Fruit fly (Drosophila melanogaster) whole organism, embryonic: ENCODE measurements around the gene Pp1-13C.
A peak's percentile ranks its signal among the peaks of the same experiment; 100 is the strongest.

ENCODE experiments used
- Blimp-1 ChIP-seq: fragments of 200-800 bp; sonication (Bioruptor generic); optimal IDR thresholded peaks from 3 replicates; lab custom pipeline; 2018; ENCODE audit warnings: missing biosample characterization, missing genetic modification characterization, mild to moderate bottlenecking, moderate library complexity, missing genetic modification reagents
- BtbVII ChIP-seq: fragments of 200-800 bp; sonication (Bioruptor generic); optimal IDR thresholded peaks from 3 replicates; lab custom pipeline; 2017; ENCODE audit warnings: missing biosample characterization, mild to moderate bottlenecking, missing genetic modification characterization
- CG11085 ChIP-seq: fragments of 200-800 bp; sonication (Bioruptor generic); IDR thresholded peaks from 2 replicates; pipeline ENCODE4 v1.3.6; 2022; ENCODE audit warnings: missing biosample characterization, missing genetic modification characterization
- CG11504 ChIP-seq: fragments of 200-800 bp; sonication (Bioruptor generic); optimal IDR thresholded peaks from 3 replicates; lab custom pipeline; 2019; ENCODE audit warnings: missing biosample characterization, mild to moderate bottlenecking, missing genetic modification characterization, moderate library complexity
- CG11695 ChIP-seq: fragments of 200-800 bp; sonication (Bioruptor generic); IDR thresholded peaks from 3 replicates; pipeline ENCODE4 v1.3.6; 2022; ENCODE audit warnings: missing biosample characterization, missing genetic modification characterization
- CG11696 ChIP-seq: fragments of 200-800 bp; sonication (Bioruptor generic); IDR thresholded peaks from 2 replicates; pipeline ENCODE4 v1.3.6; 2022; ENCODE audit warnings: missing biosample characterization, missing genetic modification characterization
- CG12071 ChIP-seq: fragments of 200-800 bp; sonication (Bioruptor generic); optimal IDR thresholded peaks from 3 replicates; lab custom pipeline; 2018; ENCODE audit warnings: missing biosample characterization, mild to moderate bottlenecking, missing genetic modification characterization
- CG12155 ChIP-seq: fragments of 200-800 bp; sonication (Bioruptor generic); optimal IDR thresholded peaks from 3 replicates; lab custom pipeline; 2016; ENCODE audit warnings: missing biosample characterization, missing genetic modification characterization
- CG1233 ChIP-seq: fragments of 200-800 bp; sonication (Bioruptor generic); optimal IDR thresholded peaks from 4 replicates; lab custom pipeline; 2018; ENCODE audit warnings: missing biosample characterization, mild to moderate bottlenecking, missing genetic modification characterization
- CG12744 ChIP-seq: fragments of 200-800 bp; sonication (Bioruptor generic); optimal IDR thresholded peaks from 2 replicates; lab custom pipeline; 2016; ENCODE audit warnings: missing biosample characterization, missing genetic modification characterization
- CG14710 ChIP-seq: fragments of 200-800 bp; sonication (Bioruptor generic); optimal IDR thresholded peaks from 3 replicates; lab custom pipeline; 2019; ENCODE audit warnings: missing biosample characterization, mild to moderate bottlenecking, missing genetic modification characterization, moderate library complexity
- CG15696 ChIP-seq: fragments of 200-800 bp; sonication (Bioruptor generic); optimal IDR thresholded peaks from 2 replicates; lab custom pipeline; 2019; ENCODE audit warnings: missing biosample characterization, mild to moderate bottlenecking, missing genetic modification characterization, moderate library complexity
- CG17328 ChIP-seq: fragments of 200-800 bp; sonication (Bioruptor generic); IDR thresholded peaks from 2 replicates; pipeline ENCODE4 v1.3.6; 2022; ENCODE audit warnings: missing biosample characterization, missing genetic modification characterization
- CG1832 ChIP-seq: fragments of 200-800 bp; sonication (Bioruptor generic); optimal IDR thresholded peaks from 2 replicates; lab custom pipeline; 2017; ENCODE audit warnings: missing biosample characterization, mild to moderate bottlenecking, missing genetic modification characterization, inconsistent platforms
- CG2116 ChIP-seq: fragments of 200-800 bp; sonication (Bioruptor generic); optimal IDR thresholded peaks from 3 replicates; lab custom pipeline; 2018; ENCODE audit warnings: missing biosample characterization, mild to moderate bottlenecking, missing genetic modification characterization
- CG3847 ChIP-seq: fragments of 200-800 bp; sonication (Bioruptor generic); IDR thresholded peaks from 2 replicates; pipeline ENCODE4 v1.3.6; 2022; ENCODE audit warnings: missing biosample characterization, missing genetic modification characterization
- CG4328 ChIP-seq: fragments of 200-800 bp; sonication (Bioruptor generic); optimal IDR thresholded peaks from 3 replicates; lab custom pipeline; 2017; ENCODE audit warnings: missing biosample characterization, missing genetic modification reagents, missing genetic modification characterization
- CG5953 ChIP-seq: fragments of 200-800 bp; sonication (Bioruptor generic); IDR thresholded peaks from 2 replicates; pipeline ENCODE4 v1.3.6; 2022; ENCODE audit warnings: missing biosample characterization, missing genetic modification characterization
- CG6654 ChIP-seq: fragments of 200-800 bp; sonication (Bioruptor generic); optimal IDR thresholded peaks from 2 replicates; lab custom pipeline; 2017; ENCODE audit warnings: missing biosample characterization, mild to moderate bottlenecking, missing genetic modification characterization
- CG6683 ChIP-seq: fragments of 200-800 bp; sonication (Bioruptor generic); optimal IDR thresholded peaks from 2 replicates; lab custom pipeline; 2017; ENCODE audit warnings: missing biosample characterization, mild to moderate bottlenecking, missing genetic modification characterization, missing genetic modification reagents
- CG6854 ChIP-seq: fragments of 200-800 bp; sonication (Bioruptor generic); optimal IDR thresholded peaks from 3 replicates; lab custom pipeline; 2017; ENCODE audit warnings: missing biosample characterization, mild to moderate bottlenecking, missing genetic modification characterization
- CG7987 ChIP-seq: fragments of 200-800 bp; sonication (Bioruptor generic); optimal IDR thresholded peaks from 2 replicates; lab custom pipeline; 2018; ENCODE audit warnings: missing biosample characterization, mild to moderate bottlenecking, missing genetic modification characterization, moderate library complexity
- HLH4C ChIP-seq: fragments of 200-800 bp; sonication (Bioruptor generic); IDR thresholded peaks from 3 replicates; pipeline ENCODE4 v1.3.6; 2022; ENCODE audit warnings: missing biosample characterization, missing genetic modification characterization; ENCODE audit not compliant: partially characterized antibody
- HmgZ ChIP-seq: fragments of 200-800 bp; sonication (Bioruptor generic); optimal IDR thresholded peaks from 2 replicates; lab custom pipeline; 2018; ENCODE audit warnings: missing biosample characterization, mild to moderate bottlenecking, missing genetic modification characterization
- Hr3 ChIP-seq: fragments of 200-800 bp; sonication (Bioruptor generic); optimal IDR thresholded peaks from 3 replicates; lab custom pipeline; 2016; ENCODE audit warnings: missing biosample characterization, missing genetic modification characterization
- Med ChIP-seq: fragments of 200-800 bp; sonication (Bioruptor generic); peaks from one replicate; lab custom pipeline; 2016; ENCODE audit warnings: missing biosample characterization, missing genetic modification characterization, mild to moderate bottlenecking, inconsistent platforms, moderate library complexity
- Neu2 ChIP-seq: fragments of 200-800 bp; sonication (Bioruptor generic); optimal IDR thresholded peaks from 3 replicates; lab custom pipeline; 2016; ENCODE audit warnings: missing biosample characterization, missing genetic modification characterization, borderline replicate concordance
- Nf-YC ChIP-seq: fragments of 200-800 bp; optimal IDR thresholded peaks from 3 replicates; lab custom pipeline; 2019; ENCODE audit warnings: missing biosample characterization, mild to moderate bottlenecking, missing genetic modification characterization, moderate library complexity
- Sox100B ChIP-seq: fragments of 200-800 bp; sonication (Bioruptor generic); optimal IDR thresholded peaks from 3 replicates; lab custom pipeline; 2018; ENCODE audit warnings: missing biosample characterization, mild to moderate bottlenecking, missing genetic modification characterization
- Sox102F ChIP-seq: fragments of 200-800 bp; sonication (Bioruptor generic); optimal IDR thresholded peaks from 2 replicates; lab custom pipeline; 2018; ENCODE audit warnings: missing biosample characterization, mild to moderate bottlenecking, missing genetic modification characterization, moderate library complexity
- TFAM ChIP-seq: fragments of 200-800 bp; sonication (Bioruptor generic); optimal IDR thresholded peaks from 2 replicates; lab custom pipeline; 2017; ENCODE audit warnings: missing biosample characterization, missing genetic modification characterization, inconsistent platforms
- ato ChIP-seq: fragments of 200-800 bp; sonication (Bioruptor generic); IDR thresholded peaks from 2 replicates; pipeline ENCODE4 v1.3.6; 2022; ENCODE audit warnings: missing biosample characterization, missing genetic modification characterization; ENCODE audit not compliant: partially characterized antibody
- corto ChIP-seq: fragments of 200-800 bp; sonication (Bioruptor generic); optimal IDR thresholded peaks from 2 replicates; lab custom pipeline; 2016; ENCODE audit warnings: missing biosample characterization, mild to moderate bottlenecking, missing genetic modification characterization, moderate library complexity
- dimm ChIP-seq: fragments of 200-800 bp; sonication (Bioruptor generic); IDR thresholded peaks from 2 replicates; pipeline ENCODE4 v1.3.6; 2022; ENCODE audit warnings: missing biosample characterization, missing genetic modification characterization
- dysf ChIP-seq: fragments of 200-800 bp; sonication (Bioruptor generic); IDR thresholded peaks from 3 replicates; pipeline ENCODE4 v1.3.6; 2022; ENCODE audit warnings: missing biosample characterization, missing genetic modification characterization
- ham ChIP-seq: fragments of 200-800 bp; sonication (Bioruptor generic); IDR thresholded peaks from 2 replicates; pipeline ENCODE4 v1.3.6; 2022; ENCODE audit warnings: missing biosample characterization, missing genetic modification characterization
- hb ChIP-seq: fragments of 200-800 bp; sonication (Bioruptor generic); IDR thresholded peaks from 3 replicates; pipeline ENCODE4 v1.3.6; 2022; ENCODE audit warnings: missing biosample characterization, missing genetic modification characterization; ENCODE audit not compliant: partially characterized antibody
- hkb ChIP-seq, 2 experiments: fragments of 200-800 bp in 1 of 2; fragments of >200 bp in 1 of 2; sonication (Bioruptor generic) in 1 of 2; IDR thresholded peaks in 1 of 2; optimal IDR thresholded peaks in 1 of 2; 2 replicates each; pipeline versions ENCODE4 v1.3.6 to Lab custom; 2017 to 2022; ENCODE audit warnings: missing biosample characterization in 1 of 2, missing genetic modification characterization in 1 of 2
- jing ChIP-seq: fragments of 200-800 bp; sonication (Bioruptor generic); optimal IDR thresholded peaks from 2 replicates; lab custom pipeline; 2018; ENCODE audit warnings: missing biosample characterization, mild to moderate bottlenecking, missing genetic modification characterization
- kni ChIP-seq: fragments of 200-800 bp; sonication (Bioruptor generic); optimal IDR thresholded peaks from 3 replicates; lab custom pipeline; 2017; ENCODE audit warnings: mild to moderate bottlenecking, missing biosample characterization, missing genetic modification reagents, missing genetic modification characterization
- nom ChIP-seq: fragments of 200-800 bp; sonication (Bioruptor generic); optimal IDR thresholded peaks from 2 replicates; lab custom pipeline; 2017; ENCODE audit warnings: missing biosample characterization, missing genetic modification characterization, mild to moderate bottlenecking, moderate library complexity, missing genetic modification reagents
- phol ChIP-seq: fragments of 200-800 bp; sonication (Bioruptor generic); optimal IDR thresholded peaks from 3 replicates; lab custom pipeline; 2018; ENCODE audit warnings: missing biosample characterization, mild to moderate bottlenecking, missing genetic modification characterization, moderate library complexity
- pros ChIP-seq: fragments of 200-800 bp; sonication (Bioruptor generic); optimal IDR thresholded peaks from 3 replicates; lab custom pipeline; 2019; ENCODE audit warnings: missing biosample characterization, mild to moderate bottlenecking, missing genetic modification characterization, moderate library complexity
- sc ChIP-seq, 3 experiments: fragments of >200 bp in 2 of 3; fragments of 200-800 bp in 1 of 3; sonication (Bioruptor generic) in 1 of 3; optimal IDR thresholded peaks; 2 replicates in 2 of 3; 3 replicates in 1 of 3; lab custom pipeline; 2017; ENCODE audit warnings: mild to moderate bottlenecking in 1 of 3, missing biosample characterization in 1 of 3, missing genetic modification characterization in 1 of 3, missing genetic modification reagents in 1 of 3
- sr ChIP-seq: fragments of 200-800 bp; sonication (Bioruptor generic); IDR thresholded peaks from 3 replicates; pipeline ENCODE4 v1.3.6; 2022; ENCODE audit warnings: missing biosample characterization, missing genetic modification characterization
- tap ChIP-seq: fragments of 200-800 bp; optimal IDR thresholded peaks from 3 replicates; lab custom pipeline; 2019; ENCODE audit warnings: missing biosample characterization, mild to moderate bottlenecking, missing genetic modification characterization, moderate library complexity
- zfh2 ChIP-seq: fragments of 200-800 bp; sonication (Bioruptor generic); optimal IDR thresholded peaks from 2 replicates; lab custom pipeline; 2016; ENCODE audit warnings: missing biosample characterization, missing genetic modification characterization

The Pp1-13C gene

dm6 chrX:15323302-15323880 lies 37.5 kb downstream of the Pp1-13C start (continued):
- TF ChIP-seq nom (GFP tag; lab: Kevin White, UChicago) = peak; percentile 72
- TF ChIP-seq HLH4C (GFP tag; lab: Robert Waterston, UW) = peak; percentile 44; the same call in 1 of the 3 replicates
- TF ChIP-seq Nf-YC (tag; lab: Kevin White, UChicago) = peak; percentile 68
- TF ChIP-seq CG6683 (GFP tag; lab: Kevin White, UChicago) = peak; percentile 70
- peak; percentile 72 for TF ChIP-seq CG1233 (GFP tag; lab: Kevin White, UChicago)
- no peak for TF ChIP-seq corto (GFP tag; lab: Kevin White, UChicago)
- peak; percentile 72 for TF ChIP-seq Sox102F
- TF ChIP-seq CG6654 (GFP tag; lab: Kevin White, UChicago) = peak; percentile 23
- TF ChIP-seq jing = no peak
- TF ChIP-seq CG3847 (GFP tag; lab: Robert Waterston, UW) = peak; percentile 79
- no peak for TF ChIP-seq TFAM (GFP tag; lab: Kevin White, UChicago)
- TF ChIP-seq hkb (optimal IDR thresholded peaks at IDR 0.05; lab: Kevin White, UChicago) = no peak
- TF ChIP-seq hkb (GFP tag; IDR thresholded peaks at IDR 0.05; lab: Robert Waterston, UW) = peak; percentile 89
- peak; percentile 72 for TF ChIP-seq BtbVII (GFP tag; lab: Kevin White, UChicago)
- TF ChIP-seq CG11504 (tag; lab: Kevin White, UChicago) = peak; percentile 83
- TF ChIP-seq CG2116 (GFP tag; lab: Kevin White, UChicago) = peak; percentile 91
- peak; percentile 48; the same call in 1 of the 3 replicates for TF ChIP-seq CG11695 (GFP tag; lab: Robert Waterston, UW)
- TF ChIP-seq zfh2 (GFP tag; lab: Kevin White, UChicago) = peak; percentile 76
- peak; percentile 79 for TF ChIP-seq CG12155 (GFP tag; lab: Kevin White, UChicago)
- no peak for TF ChIP-seq hb
- peak; percentile 32 for TF ChIP-seq pros (GFP tag; lab: Kevin White, UChicago)

- peak; percentile 49 for TF ChIP-seq Blimp-1 (GFP tag; lab: Kevin White, UChicago)
- no peak for TF ChIP-seq CG14710 (tag; lab: Kevin White, UChicago)
- peak; percentile 52 for TF ChIP-seq CG1832 (GFP tag; lab: Kevin White, UChicago)
- no peak for TF ChIP-seq CG12744
- TF ChIP-seq hkb (optimal IDR thresholded peaks at IDR 0.05; lab: Kevin White, UChicago) = no peak
- TF ChIP-seq hkb (GFP tag; IDR thresholded peaks at IDR 0.05; lab: Robert Waterston, UW) = 0 out of 2 replicates have a peak, but pooled peaks have one; percentile 0
- no peak for TF ChIP-seq CG6854
- no peak for TF ChIP-seq CG11696
- TF ChIP-seq CG11085 (GFP tag; lab: Robert Waterston, UW) = no peak
- TF ChIP-seq tap = no peak
- no peak for TF ChIP-seq dysf (GFP tag; lab: Robert Waterston, UW)
- TF ChIP-seq dimm = no peak
- no peak for TF ChIP-seq CG15696 (tag; lab: Kevin White, UChicago)
- no peak for TF ChIP-seq sr (GFP tag; lab: Robert Waterston, UW)
- peak; percentile 3 for TF ChIP-seq phol (tag; lab: Kevin White, UChicago)
- no peak for TF ChIP-seq CG17328 (GFP tag; lab: Robert Waterston, UW)
- TF ChIP-seq zfh2 (GFP tag; lab: Kevin White, UChicago) = no peak
- TF ChIP-seq Hr3 (GFP tag; lab: Kevin White, UChicago) = no peak
- TF ChIP-seq ham (GFP tag; lab: Robert Waterston, UW) = no peak
- TF ChIP-seq nom (GFP tag; lab: Kevin White, UChicago) = no peak
- no peak for TF ChIP-seq CG4328 (GFP tag; lab: Kevin White, UChicago)
- TF ChIP-seq sc (optimal IDR thresholded peaks at IDR 0.05; lab: Kevin White, UChicago) = no peak
- no peak for TF ChIP-seq sc (GFP tag; optimal IDR thresholded peaks at IDR 0.05; lab: Kevin White, UChicago)
- TF ChIP-seq Neu2 (GFP tag; lab: Kevin White, UChicago) = peak; percentile 80
- no peak for TF ChIP-seq kni (GFP tag; lab: Kevin White, UChicago)
- TF ChIP-seq CG5953 (GFP tag; lab: Robert Waterston, UW) = no peak
- peak; percentile 49 for TF ChIP-seq Med
- TF ChIP-seq CG12071 (GFP tag; lab: Kevin White, UChicago) = no peak
- no peak for TF ChIP-seq ato (GFP tag; lab: Robert Waterston, UW)
- no peak for TF ChIP-seq Sox100B
- TF ChIP-seq CG7987 (GFP tag; lab: Kevin White, UChicago) = no peak
- TF ChIP-seq HmgZ (tag; lab: Kevin White, UChicago) = no peak
Observed at dm6 chrX:15320973-15321372, 39.9 kb downstream of the Pp1-13C start.
